Worm (Caenorhabditis elegans): Measurements from ENCODE around the gene F18E9.4.

DNA sequence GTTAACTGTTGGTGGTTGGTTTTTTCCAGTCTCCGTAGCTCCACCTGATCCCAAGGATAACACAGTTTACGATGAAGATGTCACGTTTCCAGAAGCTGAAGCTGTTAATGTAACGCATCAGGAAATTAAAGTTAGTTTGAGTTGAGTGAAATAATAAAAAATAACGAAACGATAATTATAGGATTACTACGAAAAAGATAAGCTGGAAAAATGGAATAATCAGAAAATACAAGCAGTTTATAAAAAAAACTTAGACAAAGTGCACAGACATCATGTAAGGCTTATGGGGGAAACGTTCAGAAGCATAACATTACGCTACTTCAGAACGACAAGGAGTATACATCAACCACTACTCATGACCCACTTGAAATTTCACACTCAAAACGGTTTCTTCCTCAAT lies 1.1 kb downstream of the F18E9.4 start, which contains the start of gene F18E9.8:
- TF ChIP-seq him-1 (tag; optimal IDR thresholded peaks at IDR 0.05) (no peak), dao-5 (tag; optimal IDR thresholded peaks at IDR 0.05) (no peak)
